Fruit fly (Drosophila melanogaster) whole organism, adult: ENCODE results near the gene CG32199.
A peak's percentile ranks its signal among the peaks of the same experiment; 100 is the strongest.

Source experiments
- CG11617 ChIP-seq: fragments of 200-800 bp; sonication (Bioruptor generic); optimal IDR thresholded peaks from 2 replicates; lab custom pipeline; 2017; ENCODE audit warnings: mild to moderate bottlenecking, missing biosample characterization, missing genetic modification reagents, missing genetic modification characterization
- CG14711 ChIP-seq: fragments of 200-800 bp; sonication (Bioruptor generic); optimal IDR thresholded peaks from 2 replicates; lab custom pipeline; 2018; ENCODE audit warnings: missing biosample characterization, mild to moderate bottlenecking, missing genetic modification characterization, moderate library complexity
- CG1620 ChIP-seq: fragments of 200-800 bp; sonication (Bioruptor generic); optimal IDR thresholded peaks from 2 replicates; lab custom pipeline; 2016; ENCODE audit warnings: missing biosample characterization, missing genetic modification characterization
- CG33017 ChIP-seq: fragments of 200-800 bp; sonication (Bioruptor generic); optimal IDR thresholded peaks from 2 replicates; lab custom pipeline; 2018; ENCODE audit warnings: missing biosample characterization, mild to moderate bottlenecking, missing genetic modification characterization, moderate library complexity
- CG5204 ChIP-seq: fragments of 200-800 bp; sonication (Bioruptor generic); optimal IDR thresholded peaks from 2 replicates; lab custom pipeline; 2016; ENCODE audit warnings: missing biosample characterization, missing genetic modification characterization
- CG7101 ChIP-seq: fragments of 200-800 bp; sonication (Bioruptor generic); optimal IDR thresholded peaks from 2 replicates; lab custom pipeline; 2018; ENCODE audit warnings: missing biosample characterization, mild to moderate bottlenecking, missing genetic modification characterization, moderate library complexity
- Crg-1 ChIP-seq: fragments of 200-800 bp; sonication (Bioruptor generic); optimal IDR thresholded peaks from 2 replicates; lab custom pipeline; 2016; ENCODE audit warnings: missing biosample characterization, missing genetic modification characterization
- Hr96 ChIP-seq: fragments of 200-800 bp; sonication (Bioruptor generic); optimal IDR thresholded peaks from 2 replicates; lab custom pipeline; 2016; ENCODE audit warnings: missing biosample characterization, missing genetic modification characterization
- Mnt ChIP-seq: fragments of 200-800 bp; sonication (Bioruptor generic); optimal IDR thresholded peaks from 2 replicates; lab custom pipeline; 2016; ENCODE audit warnings: missing biosample characterization, mild to moderate bottlenecking, missing genetic modification characterization
- cic ChIP-seq: fragments of 200-800 bp; sonication (Bioruptor generic); optimal IDR thresholded peaks from 2 replicates; lab custom pipeline; 2017; ENCODE audit warnings: missing biosample characterization, mild to moderate bottlenecking, missing genetic modification characterization, moderate library complexity
- kay ChIP-seq: fragments of 200-800 bp; sonication (Bioruptor generic); peaks from one replicate; lab custom pipeline; 2016; ENCODE audit warnings: missing biosample characterization, missing genetic modification characterization, borderline replicate concordance
- ovo ChIP-seq: fragments of 200-800 bp; sonication (Bioruptor generic); optimal IDR thresholded peaks from 2 replicates; lab custom pipeline; 2016; ENCODE audit warnings: missing biosample characterization, missing genetic modification characterization
- pad ChIP-seq: fragments of 200-800 bp; sonication (Bioruptor generic); optimal IDR thresholded peaks from 3 replicates; lab custom pipeline; 2017; ENCODE audit warnings: missing biosample characterization, missing genetic modification characterization, mild to moderate bottlenecking, moderate library complexity, missing genetic modification reagents
- tj ChIP-seq: fragments of 200-800 bp; sonication (Bioruptor generic); optimal IDR thresholded peaks from 3 replicates; lab custom pipeline; 2017; ENCODE audit warnings: missing biosample characterization, mild to moderate bottlenecking, missing genetic modification characterization, moderate library complexity

DNA sequence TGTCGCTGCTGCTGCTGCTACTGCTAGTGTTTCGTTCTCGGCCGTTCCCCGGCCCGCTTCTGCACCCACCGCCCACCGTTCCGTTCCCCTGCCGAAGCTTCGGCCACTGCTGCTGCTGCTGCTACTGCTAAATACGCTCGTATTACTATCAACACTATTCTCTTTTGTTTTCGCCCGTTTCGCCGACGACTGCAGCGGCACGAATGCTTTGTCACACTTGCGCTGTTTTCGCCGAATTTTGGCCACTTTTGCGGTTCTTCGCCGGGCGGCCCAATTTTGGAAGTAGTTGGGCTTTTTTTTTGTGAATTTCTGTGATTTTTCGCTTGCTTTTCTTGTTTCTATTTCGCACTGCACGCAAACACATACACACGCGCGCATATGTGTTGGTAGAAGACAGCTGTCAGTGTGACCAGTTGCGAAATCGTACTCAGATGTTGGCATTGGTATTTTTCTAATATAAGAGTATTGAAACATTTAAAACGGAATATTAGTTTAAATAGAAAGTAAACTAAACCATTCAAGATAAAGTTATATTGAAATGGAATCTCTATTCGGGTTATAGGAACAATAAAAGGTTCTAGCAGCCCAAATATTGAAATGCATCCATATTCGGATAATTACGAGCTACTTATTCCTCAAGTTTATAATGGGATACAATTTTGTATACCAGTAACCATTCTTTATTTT, 10.2 kb downstream of the CG32199 start, which contains the start of gene not:
- TF ChIP-seq Hr96 (GFP tag; lab: Kevin White, UChicago) (no peak), CG5204 (GFP tag; lab: Kevin White, UChicago) (no peak), CG1620 (GFP tag; lab: Kevin White, UChicago) (no peak), pad (no peak), CG7101 (tag; lab: Kevin White, UChicago) (no peak), ovo (GFP tag; lab: Kevin White, UChicago) (no peak), Mnt (GFP tag; lab: Kevin White, UChicago) (no peak), CG33017 (no peak), CG14711 (no peak), Crg-1 (GFP tag; lab: Kevin White, UChicago) (no peak), CG11617 (no peak), kay (GFP tag; lab: Kevin White, UChicago) (no peak), tj (GFP tag; lab: Kevin White, UChicago) (peak; percentile 75), cic (peak; percentile 71)
